Worm (Caenorhabditis elegans) whole organism, young adult: ENCODE results near the gene ksr-1.

Source experiments
- F23B12.7 ChIP-seq: sonication (generic microtip); optimal IDR thresholded peaks from 2 replicates; lab custom pipeline; 2017; ENCODE audit warnings: missing genetic modification characterization, mild to moderate bottlenecking, missing compliant biosample characterization, antibody characterized with exemption, moderate library complexity; ENCODE audit not compliant: insufficient read depth
- let-607 ChIP-seq, 2 experiments: fragments of 200-800 bp in 1 of 2; sonication (Bioruptor generic) in 1 of 2; sonication (generic microtip) in 1 of 2; optimal IDR thresholded peaks; 2 replicates each; lab custom pipeline; 2016 to 2018; ENCODE audit warnings: mild to moderate bottlenecking in 2 of 2, missing compliant biosample characterization in 2 of 2, missing genetic modification characterization in 2 of 2, moderate library complexity in 2 of 2, missing genotype in 1 of 2

ce11 chrX:8326394-8326793 lies 51.4 kb downstream of the ksr-1 start, which contains the start of gene R09F10.8:
- TF ChIP-seq let-607 (tag; optimal IDR thresholded peaks at IDR 0.05; lab: Kevin White, UChicago) (no peak), F23B12.7 (no peak)
